Fruit fly (Drosophila melanogaster) whole organism, embryonic: ENCODE data around the gene CG4332.
A peak's percentile ranks its signal among the peaks of the same experiment; 100 is the strongest.

ENCODE experiments used
- B-H2 ChIP-seq: fragments of 200-800 bp; sonication (Bioruptor generic); optimal IDR thresholded peaks from 2 replicates; lab custom pipeline; 2018; ENCODE audit warnings: missing biosample characterization, mild to moderate bottlenecking, missing genetic modification characterization
- Bdp1 ChIP-seq: fragments of 200-800 bp; sonication (Bioruptor generic); optimal IDR thresholded peaks from 3 replicates; lab custom pipeline; 2016; ENCODE audit warnings: missing biosample characterization, missing genetic modification characterization
- CG10147 ChIP-seq: fragments of 200-800 bp; sonication (Bioruptor generic); optimal IDR thresholded peaks from 2 replicates; lab custom pipeline; 2019; ENCODE audit warnings: missing biosample characterization, mild to moderate bottlenecking, missing genetic modification characterization, moderate library complexity
- CG10979 ChIP-seq: fragments of 200-800 bp; sonication (Bioruptor generic); optimal IDR thresholded peaks from 2 replicates; lab custom pipeline; 2018; ENCODE audit warnings: missing biosample characterization, mild to moderate bottlenecking, missing genetic modification characterization, moderate library complexity
- CG11247 ChIP-seq: fragments of 200-800 bp; sonication (Bioruptor generic); IDR thresholded peaks from 2 replicates; pipeline ENCODE4 v1.3.6; 2022; ENCODE audit warnings: missing biosample characterization, missing genetic modification characterization
- CG12299 ChIP-seq: fragments of 200-800 bp; sonication (Bioruptor generic); optimal IDR thresholded peaks from 2 replicates; lab custom pipeline; 2018; ENCODE audit warnings: missing biosample characterization, mild to moderate bottlenecking, missing genetic modification characterization
- CG15696 ChIP-seq: fragments of 200-800 bp; sonication (Bioruptor generic); optimal IDR thresholded peaks from 2 replicates; lab custom pipeline; 2019; ENCODE audit warnings: missing biosample characterization, mild to moderate bottlenecking, missing genetic modification characterization, moderate library complexity
- CG17802 ChIP-seq: fragments of 200-800 bp; sonication (Bioruptor generic); optimal IDR thresholded peaks from 2 replicates; lab custom pipeline; 2018; ENCODE audit warnings: missing biosample characterization, mild to moderate bottlenecking, missing genetic modification characterization, moderate library complexity
- CG18011 ChIP-seq: fragments of 200-800 bp; sonication (Bioruptor generic); optimal IDR thresholded peaks from 2 replicates; lab custom pipeline; 2017; ENCODE audit warnings: missing biosample characterization, missing genetic modification characterization, mild to moderate bottlenecking, moderate library complexity, missing genotype
- CG18476 ChIP-seq: fragments of 200-800 bp; sonication (Bioruptor generic); optimal IDR thresholded peaks from 2 replicates; lab custom pipeline; 2016; ENCODE audit warnings: missing biosample characterization, mild to moderate bottlenecking, missing genetic modification characterization
- CG2120 ChIP-seq: fragments of 200-800 bp; sonication (Bioruptor generic); optimal IDR thresholded peaks from 3 replicates; lab custom pipeline; 2016; ENCODE audit warnings: missing biosample characterization, missing genetic modification characterization
- CG2129 ChIP-seq: fragments of 200-800 bp; sonication (Bioruptor generic); IDR thresholded peaks from 2 replicates; pipeline ENCODE4 v1.3.6; 2022; ENCODE audit warnings: missing biosample characterization, missing genetic modification characterization; ENCODE audit not compliant: partially characterized antibody
- CG33213 ChIP-seq: fragments of 200-800 bp; sonication (Bioruptor generic); optimal IDR thresholded peaks from 3 replicates; lab custom pipeline; 2016; ENCODE audit warnings: missing biosample characterization, missing genetic modification characterization
- CG3838 ChIP-seq: fragments of 200-800 bp; sonication (Bioruptor generic); optimal IDR thresholded peaks from 3 replicates; lab custom pipeline; 2016; ENCODE audit warnings: missing biosample characterization, missing genetic modification characterization
- CG4360 ChIP-seq: fragments of 200-800 bp; sonication (Bioruptor generic); IDR thresholded peaks from 2 replicates; pipeline ENCODE4 v1.3.6; 2022; ENCODE audit warnings: missing biosample characterization, missing genetic modification characterization
- CG43689 ChIP-seq: fragments of 200-800 bp; sonication (Bioruptor generic); IDR thresholded peaks from 2 replicates; pipeline ENCODE4 v1.3.6; 2022; ENCODE audit warnings: missing biosample characterization, missing genetic modification characterization
- CG4707 ChIP-seq: fragments of 200-800 bp; sonication (Bioruptor generic); optimal IDR thresholded peaks from 2 replicates; lab custom pipeline; 2018; ENCODE audit warnings: missing biosample characterization, mild to moderate bottlenecking, missing genetic modification characterization, moderate library complexity
- CG4820 ChIP-seq: fragments of 200-800 bp; sonication (Bioruptor generic); optimal IDR thresholded peaks from 3 replicates; lab custom pipeline; 2016; ENCODE audit warnings: missing biosample characterization, missing genetic modification characterization
- CG6175 ChIP-seq: fragments of 200-800 bp; sonication (Bioruptor generic); IDR thresholded peaks from 3 replicates; pipeline ENCODE4 v1.3.6; 2022; ENCODE audit warnings: missing biosample characterization, missing genetic modification characterization
- CG6654 ChIP-seq: fragments of 200-800 bp; sonication (Bioruptor generic); optimal IDR thresholded peaks from 2 replicates; lab custom pipeline; 2017; ENCODE audit warnings: missing biosample characterization, mild to moderate bottlenecking, missing genetic modification characterization
- CG7839 ChIP-seq: fragments of 200-800 bp; sonication (Bioruptor generic); optimal IDR thresholded peaks from 3 replicates; lab custom pipeline; 2018; ENCODE audit warnings: missing biosample characterization, mild to moderate bottlenecking, missing genetic modification characterization, moderate library complexity
- CG7963 ChIP-seq: fragments of 200-800 bp; sonication (Bioruptor generic); IDR thresholded peaks from 3 replicates; pipeline ENCODE4 v1.3.6; 2022; ENCODE audit warnings: missing biosample characterization, missing genetic modification characterization; ENCODE audit not compliant: partially characterized antibody
- CG8290 ChIP-seq, 3 experiments: fragments of 200-800 bp; sonication (Bioruptor generic); optimal IDR thresholded peaks; 2 replicates each; lab custom pipeline; 2016 to 2019; ENCODE audit warnings: missing biosample characterization in 3 of 3, missing genetic modification characterization in 3 of 3, mild to moderate bottlenecking in 2 of 3, moderate library complexity in 1 of 3
- Camta ChIP-seq: fragments of 200-800 bp; sonication (Bioruptor generic); optimal IDR thresholded peaks from 2 replicates; lab custom pipeline; 2016; ENCODE audit warnings: missing biosample characterization, missing genetic modification characterization
- Dip2 ChIP-seq: fragments of 200-800 bp; sonication (Bioruptor generic); IDR thresholded peaks from 2 replicates; pipeline ENCODE4 v1.3.6; 2022; ENCODE audit warnings: missing biosample characterization, missing genetic modification characterization
- GATAe ChIP-seq: fragments of 200-800 bp; sonication (Bioruptor generic); conservative IDR thresholded peaks from 2 replicates; pipeline ENCODE4 v1.3.6; 2022; ENCODE audit warnings: missing biosample characterization, missing genetic modification characterization
- H15 ChIP-seq: fragments of 200-800 bp; sonication (Bioruptor generic); IDR thresholded peaks from 3 replicates; pipeline ENCODE4 v1.3.6; 2022; ENCODE audit warnings: missing biosample characterization, missing genetic modification characterization
- HLHmδ ChIP-seq: fragments of 200-800 bp; sonication (Bioruptor generic); optimal IDR thresholded peaks from 2 replicates; lab custom pipeline; 2018; ENCODE audit warnings: missing biosample characterization, mild to moderate bottlenecking, missing genetic modification characterization, moderate library complexity
- Hey ChIP-seq: fragments of 200-800 bp; sonication (Bioruptor generic); optimal IDR thresholded peaks from 3 replicates; lab custom pipeline; 2018; ENCODE audit warnings: missing biosample characterization, mild to moderate bottlenecking, missing genetic modification characterization
- Hmr ChIP-seq: fragments of 200-800 bp; sonication (Bioruptor generic); optimal IDR thresholded peaks from 3 replicates; lab custom pipeline; 2017; ENCODE audit warnings: mild to moderate bottlenecking, missing biosample characterization, missing genetic modification reagents, missing genetic modification characterization
- aop ChIP-seq: fragments of 200-800 bp; sonication (Bioruptor generic); IDR thresholded peaks from 2 replicates; pipeline ENCODE4 v1.3.6; 2022; ENCODE audit warnings: missing biosample characterization, missing genetic modification characterization
- crc ChIP-seq: fragments of 200-800 bp; sonication (Bioruptor generic); optimal IDR thresholded peaks from 2 replicates; lab custom pipeline; 2016; ENCODE audit warnings: missing biosample characterization, missing genetic modification characterization
- fd96Cb ChIP-seq: fragments of 200-800 bp; sonication (Bioruptor generic); optimal IDR thresholded peaks from 2 replicates; lab custom pipeline; 2018; ENCODE audit warnings: missing biosample characterization, mild to moderate bottlenecking, missing genetic modification characterization, moderate library complexity
- fu2 ChIP-seq: fragments of 200-800 bp; sonication (Bioruptor generic); optimal IDR thresholded peaks from 2 replicates; lab custom pipeline; 2016; ENCODE audit warnings: missing biosample characterization, missing genetic modification characterization
- h ChIP-seq: fragments of >200 bp; optimal IDR thresholded peaks from 2 replicates; lab custom pipeline; 2017
- inv ChIP-seq: fragments of 200-800 bp; sonication (Bioruptor generic); IDR thresholded peaks from 2 replicates; pipeline ENCODE4 v1.3.6; 2022; ENCODE audit warnings: missing biosample characterization, missing genetic modification characterization; ENCODE audit not compliant: partially characterized antibody
- jing ChIP-seq: fragments of 200-800 bp; sonication (Bioruptor generic); optimal IDR thresholded peaks from 2 replicates; lab custom pipeline; 2018; ENCODE audit warnings: missing biosample characterization, mild to moderate bottlenecking, missing genetic modification characterization
- kah ChIP-seq: fragments of 200-800 bp; sonication (Bioruptor generic); optimal IDR thresholded peaks from 2 replicates; lab custom pipeline; 2018; ENCODE audit warnings: missing biosample characterization, mild to moderate bottlenecking, missing genetic modification characterization
- lmd ChIP-seq: fragments of 200-800 bp; sonication (Bioruptor generic); IDR thresholded peaks from 2 replicates; pipeline ENCODE4 v1.3.6; 2022; ENCODE audit warnings: missing biosample characterization, missing genetic modification characterization
- lola ChIP-seq, 3 experiments: fragments of >200 bp in 2 of 3; fragments of 200-800 bp in 1 of 3; sonication (Bioruptor generic) in 1 of 3; optimal IDR thresholded peaks; 2 replicates each; lab custom pipeline; 2017 to 2019; ENCODE audit warnings: missing biosample characterization in 3 of 3, missing genetic modification characterization in 3 of 3, mild to moderate bottlenecking in 1 of 3, moderate library complexity in 1 of 3
- luna ChIP-seq: fragments of 200-800 bp; sonication (Bioruptor generic); optimal IDR thresholded peaks from 2 replicates; lab custom pipeline; 2016; ENCODE audit warnings: missing biosample characterization, missing genetic modification characterization
- mirr ChIP-seq: fragments of 200-800 bp; sonication (Bioruptor generic); optimal IDR thresholded peaks from 3 replicates; lab custom pipeline; 2018; ENCODE audit warnings: missing biosample characterization, mild to moderate bottlenecking, missing genetic modification characterization
- peb ChIP-seq: fragments of 200-800 bp; sonication (Bioruptor generic); IDR thresholded peaks from 2 replicates; pipeline ENCODE4 v1.3.6; 2022; ENCODE audit warnings: missing biosample characterization, missing genetic modification characterization
- phol ChIP-seq: fragments of 200-800 bp; sonication (Bioruptor generic); optimal IDR thresholded peaks from 3 replicates; lab custom pipeline; 2018; ENCODE audit warnings: missing biosample characterization, mild to moderate bottlenecking, missing genetic modification characterization, moderate library complexity
- seq ChIP-seq: fragments of 200-800 bp; sonication (Bioruptor generic); IDR thresholded peaks from 2 replicates; pipeline ENCODE4 v1.3.6; 2022; ENCODE audit warnings: missing biosample characterization, missing genetic modification characterization
- stwl ChIP-seq: fragments of 200-800 bp; sonication (Bioruptor generic); optimal IDR thresholded peaks from 3 replicates; lab custom pipeline; 2018; ENCODE audit warnings: missing biosample characterization, mild to moderate bottlenecking, missing genetic modification characterization, moderate library complexity
- tgo ChIP-seq: fragments of 200-800 bp; sonication (Bioruptor generic); IDR thresholded peaks from 3 replicates; pipeline ENCODE4 v1.3.6; 2022; ENCODE audit warnings: missing biosample characterization, missing genetic modification characterization
- vfl ChIP-seq: fragments of 200-800 bp; sonication (Bioruptor generic); optimal IDR thresholded peaks from 2 replicates; lab custom pipeline; 2016; ENCODE audit warnings: missing biosample characterization, missing genetic modification characterization
- wek ChIP-seq: fragments of 200-800 bp; sonication (Bioruptor generic); optimal IDR thresholded peaks from 3 replicates; lab custom pipeline; 2018; ENCODE audit warnings: missing biosample characterization, mild to moderate bottlenecking, missing genetic modification characterization, moderate library complexity

The CG4332 gene

DNA sequence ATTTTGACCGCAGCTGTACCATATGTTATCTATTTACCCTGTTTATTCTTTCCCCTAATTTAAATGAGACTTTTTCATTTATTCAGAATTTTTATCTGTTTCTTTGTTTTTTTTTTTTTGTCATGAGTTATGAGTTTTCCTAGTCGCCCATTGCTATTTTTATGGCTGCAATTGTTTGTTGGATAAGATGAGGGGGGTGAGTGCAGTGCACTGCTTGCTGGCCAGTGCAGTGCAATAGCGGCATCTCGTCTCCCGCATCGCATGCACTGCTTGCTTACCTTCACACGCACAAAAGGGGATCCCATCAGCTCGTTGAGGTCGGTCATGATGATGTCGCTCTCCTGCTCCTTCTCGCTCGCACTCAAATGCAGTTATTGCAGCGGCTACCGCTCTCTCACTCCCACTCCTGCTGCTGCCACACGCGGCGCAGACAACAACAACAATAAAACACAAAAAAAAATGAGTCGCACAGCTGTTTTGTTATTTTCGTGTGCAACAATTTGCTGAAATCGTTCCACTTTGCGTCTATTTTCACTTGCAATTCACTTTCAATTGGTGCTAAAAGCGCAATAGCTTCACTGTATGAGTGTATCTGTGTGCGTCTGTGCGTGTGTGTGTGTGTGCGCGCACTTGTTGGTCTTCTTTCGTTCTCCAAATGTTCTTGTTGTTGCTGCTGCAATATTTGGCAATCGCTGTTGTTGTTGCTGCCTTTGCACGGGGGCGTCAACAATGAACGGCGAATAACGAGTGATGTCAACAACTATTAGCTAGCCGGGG is 26.7 kb upstream of the CG4332 start (continued):
- TF ChIP-seq B-H2 (GFP tag; lab: Kevin White, UChicago) (no peak), HLHmδ (GFP tag; lab: Kevin White, UChicago) (peak; percentile 30), inv (no peak), luna (GFP tag; lab: Kevin White, UChicago) (no peak), CG17802 (tag; lab: Kevin White, UChicago) (peak; percentile 16), CG10147 (GFP tag; lab: Kevin White, UChicago) (no peak), h (lab: Kevin White, UChicago) (no peak), fd96Cb (tag; lab: Kevin White, UChicago) (peak; percentile 30), Camta (peak; percentile 43), CG15696 (no peak), CG2129 (no peak), Hmr (GFP tag; lab: Kevin White, UChicago) (no peak), CG8290 (GFP tag; optimal IDR thresholded peaks at IDR 0.05; lab: Kevin White, UChicago) (peak; percentile 67), CG8290 (tag; optimal IDR thresholded peaks at IDR 0.05; lab: Kevin White, UChicago) (peak in 1 of 2 experiments; percentile 20), CG2120 (GFP tag; lab: Kevin White, UChicago) (no peak), CG18476 (GFP tag; lab: Kevin White, UChicago) (no peak), CG7839 (tag; lab: Kevin White, UChicago) (peak; percentile 24), phol (tag; lab: Kevin White, UChicago) (peak; percentile 23), Dip2 (GFP tag; lab: Robert Waterston, UW) (no peak), aop (GFP tag; lab: Robert Waterston, UW) (no peak), Hey (no peak), CG11247 (no peak), tgo (GFP tag; lab: Robert Waterston, UW) (peak; percentile 34; the same call in 1 of the 3 replicates), lmd (GFP tag; lab: Robert Waterston, UW) (peak; percentile 54), peb (GFP tag; lab: Robert Waterston, UW) (no peak), CG33213 (GFP tag; lab: Kevin White, UChicago) (no peak), CG6175 (GFP tag; lab: Robert Waterston, UW) (no peak), lola (GFP tag; optimal IDR thresholded peaks at IDR 0.05; lab: Kevin White, UChicago) (no peak), CG7963 (GFP tag; lab: Robert Waterston, UW) (no peak), kah (GFP tag; lab: Kevin White, UChicago) (no peak), seq (no peak), CG4360 (GFP tag; lab: Robert Waterston, UW) (peak; percentile 79), CG12299 (tag; lab: Kevin White, UChicago) (no peak), crc (GFP tag; lab: Kevin White, UChicago) (no peak), CG4820 (GFP tag; lab: Kevin White, UChicago) (no peak), CG10979 (peak; percentile 49), wek (GFP tag; lab: Kevin White, UChicago) (no peak), H15 (no peak), CG18011 (GFP tag; lab: Kevin White, UChicago) (no peak), CG3838 (GFP tag; lab: Kevin White, UChicago) (no peak), CG4707 (GFP tag; lab: Kevin White, UChicago) (peak; percentile 6), GATAe (GFP tag; lab: Robert Waterston, UW) (no peak), vfl (GFP tag; lab: Kevin White, UChicago) (no peak), fu2 (no peak), Bdp1 (GFP tag; lab: Kevin White, UChicago) (peak; percentile 21), CG43689 (no peak), jing (GFP tag; lab: Kevin White, UChicago) (no peak), mirr (GFP tag; lab: Kevin White, UChicago) (no peak), stwl (tag; lab: Kevin White, UChicago) (peak; percentile 22), CG6654 (GFP tag; lab: Kevin White, UChicago) (no peak)
- TF ChIP-seq, all 482 proteins: peak for 141
